Fruit fly (Drosophila melanogaster) Kc167 (cell line): Measurements from ENCODE around the gene CG14982.

Experiments
- Myc ChIP-seq: fragments of >200 bp; optimal IDR thresholded peaks from 2 replicates; lab custom pipeline; 2017; ENCODE audit warnings: missing external identifiers
- Sin3A ChIP-seq: fragments of >200 bp; optimal IDR thresholded peaks from 2 replicates; lab custom pipeline; 2018; ENCODE audit warnings: missing external identifiers
- insv ChIP-seq: fragments of >200 bp; optimal IDR thresholded peaks from 3 replicates; lab custom pipeline; 2018; ENCODE audit warnings: missing external identifiers
- psq ChIP-seq: fragments of >200 bp; optimal IDR thresholded peaks from 2 replicates; lab custom pipeline; 2017; ENCODE audit warnings: missing external identifiers

DNA sequence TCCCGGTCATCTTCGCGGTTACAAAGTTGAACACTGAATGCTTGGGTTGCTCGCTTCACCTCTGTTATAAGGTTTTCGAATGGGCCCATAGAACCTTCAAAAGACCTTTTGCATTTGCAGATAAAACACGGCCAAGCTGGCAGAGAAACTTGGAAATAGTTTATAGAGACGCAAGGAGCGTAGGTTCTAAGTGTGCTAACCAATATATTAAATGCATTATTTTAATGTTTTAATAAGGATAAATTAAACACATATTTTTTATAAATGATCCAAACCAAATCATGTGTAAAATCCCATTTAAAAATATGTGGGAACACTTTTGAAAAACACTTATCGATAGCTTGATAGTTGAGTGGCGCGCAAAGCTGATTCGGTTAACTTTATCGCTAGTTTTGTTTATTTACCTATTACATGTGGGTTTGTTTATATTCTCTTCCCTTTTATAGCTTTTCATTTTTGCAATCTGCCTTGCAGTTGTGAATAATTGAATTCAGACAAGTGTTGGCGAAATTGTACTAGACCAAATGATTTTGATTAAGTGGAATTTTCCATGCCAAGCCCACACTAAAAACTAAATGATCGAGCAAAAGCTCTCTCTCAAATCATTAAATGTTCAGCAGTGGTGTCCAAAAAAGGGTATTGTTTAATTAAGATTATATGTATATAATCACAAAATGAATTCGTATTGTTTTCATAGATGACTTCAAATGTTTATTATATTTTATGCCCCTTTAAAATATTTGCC lies 2.3 kb upstream of the CG14982 start, which contains the start of gene CG12766:
- TF ChIP-seq Sin3A (lab: Kevin White, UChicago) (no peak), insv (lab: Kevin White, UChicago) (no peak), psq (lab: Kevin White, UChicago) (no peak), Myc (lab: Kevin White, UChicago) (no peak)
